Worm (Caenorhabditis elegans) whole organism, young adult: Measurements from ENCODE around the gene F09E5.8.

Experiments used
- B0035.1 ChIP-seq: sonication (generic microtip); optimal IDR thresholded peaks from 2 replicates; lab custom pipeline; 2016; ENCODE audit warnings: missing genetic modification characterization, mild to moderate bottlenecking, missing compliant biosample characterization, missing genotype, missing genetic modification reagents
- F57C9.4 ChIP-seq: sonication (generic microtip); optimal IDR thresholded peaks from 2 replicates; lab custom pipeline; 2017; ENCODE audit warnings: mild to moderate bottlenecking, missing genetic modification characterization, missing compliant biosample characterization
- T07F8.4 ChIP-seq: sonication (generic microtip); optimal IDR thresholded peaks from 2 replicates; lab custom pipeline; 2016; ENCODE audit warnings: mild to moderate bottlenecking, missing genetic modification characterization, moderate library complexity, missing compliant biosample characterization
- Y67H2A.10 ChIP-seq: fragments of 200-800 bp; sonication (Bioruptor generic); conservative IDR thresholded peaks from 2 replicates; pipeline ENCODE4 v1.3.6; 2022; ENCODE audit warnings: missing genetic modification reagents, missing genetic modification characterization, missing compliant biosample characterization
- akir-1 ChIP-seq: fragments of 200-800 bp; sonication (Bioruptor generic); optimal IDR thresholded peaks from 2 replicates; lab custom pipeline; 2018; ENCODE audit warnings: mild to moderate bottlenecking, missing genetic modification characterization, moderate library complexity, missing compliant biosample characterization
- bed-2 ChIP-seq: fragments of 200-800 bp; sonication (Bioruptor generic); IDR thresholded peaks from 2 replicates; pipeline ENCODE4 v1.3.6; 2022; ENCODE audit warnings: missing genetic modification reagents, missing genetic modification characterization, missing compliant biosample characterization
- ceh-100 ChIP-seq: fragments of 200-800 bp; sonication (Bioruptor generic); IDR thresholded peaks from 2 replicates; pipeline ENCODE4 v1.3.6; 2022; ENCODE audit warnings: missing genetic modification reagents, missing genetic modification characterization, missing compliant biosample characterization
- chd-7 ChIP-seq: sonication (generic microtip); optimal IDR thresholded peaks from 2 replicates; lab custom pipeline; 2016; ENCODE audit warnings: mild to moderate bottlenecking, missing genetic modification characterization, moderate library complexity, missing compliant biosample characterization
- efl-1 ChIP-seq: fragments of 150-350 bp; optimal IDR thresholded peaks from 2 replicates; lab custom pipeline; 2014; ENCODE audit warnings: missing biosample characterization, missing genetic modification reagents, missing genetic modification characterization
- ekl-4 ChIP-seq: fragments of 200-800 bp; sonication (Bioruptor generic); IDR thresholded peaks from 2 replicates; pipeline ENCODE4 v1.3.6; 2022; ENCODE audit warnings: missing genetic modification reagents, missing genetic modification characterization, missing compliant biosample characterization
- hmg-1.2 ChIP-seq: fragments of 200-800 bp; sonication (Bioruptor generic); IDR thresholded peaks from 2 replicates; pipeline ENCODE4 v1.3.6; 2022; ENCODE audit warnings: missing genetic modification reagents, missing genetic modification characterization, missing compliant biosample characterization
- let-607 ChIP-seq, 2 experiments: fragments of 200-800 bp in 1 of 2; sonication (Bioruptor generic) in 1 of 2; sonication (generic microtip) in 1 of 2; optimal IDR thresholded peaks; 2 replicates each; lab custom pipeline; 2016 to 2018; ENCODE audit warnings: mild to moderate bottlenecking in 2 of 2, missing compliant biosample characterization in 2 of 2, missing genetic modification characterization in 2 of 2, moderate library complexity in 2 of 2, missing genotype in 1 of 2
- lin-54 ChIP-seq: fragments of 200-800 bp; sonication (Bioruptor generic); optimal IDR thresholded peaks from 2 replicates; lab custom pipeline; 2018; ENCODE audit warnings: mild to moderate bottlenecking, missing genetic modification characterization, missing compliant biosample characterization
- lir-1 ChIP-seq: fragments of 200-800 bp; sonication (Bioruptor generic); conservative IDR thresholded peaks from 2 replicates; pipeline ENCODE4 v1.3.6; 2022; ENCODE audit warnings: missing genetic modification reagents, missing genetic modification characterization, missing compliant biosample characterization
- mes-4 ChIP-seq: sonication (generic microtip); optimal IDR thresholded peaks from 2 replicates; lab custom pipeline; 2016; ENCODE audit warnings: missing genotype, missing genetic modification characterization, missing compliant biosample characterization
- pha-4 ChIP-seq: fragments of 150-350 bp; sonication (generic microtip); optimal IDR thresholded peaks from 2 replicates; lab custom pipeline; 2014; ENCODE audit warnings: missing biosample characterization, missing genetic modification reagents, missing genetic modification characterization
- rpc-1 ChIP-seq, 2 experiments: fragments of 150-350 bp in 1 of 2; sonication (generic microtip) in 1 of 2; optimal IDR thresholded peaks; 2 replicates each; lab custom pipeline; 2014 to 2018; ENCODE audit warnings: missing biosample characterization in 1 of 2, missing genetic modification characterization in 1 of 2, missing genetic modification reagents in 1 of 2, missing genotype in 1 of 2
- snpc-1.1 ChIP-seq: sonication (generic microtip); optimal IDR thresholded peaks from 2 replicates; lab custom pipeline; 2017; ENCODE audit warnings: missing genetic modification characterization, mild to moderate bottlenecking, missing compliant biosample characterization, antibody characterized with exemption, moderate library complexity, missing genotype, missing genetic modification reagents; ENCODE audit not compliant: insufficient read depth
- snpc-1.3 ChIP-seq: sonication (generic microtip); optimal IDR thresholded peaks from 2 replicates; lab custom pipeline; 2017; ENCODE audit warnings: missing genetic modification characterization, mild to moderate bottlenecking, missing compliant biosample characterization, antibody characterized with exemption, moderate library complexity, missing genotype, missing genetic modification reagents; ENCODE audit not compliant: insufficient read depth
- ztf-26 ChIP-seq: sonication (generic microtip); optimal IDR thresholded peaks from 2 replicates; lab custom pipeline; 2017; ENCODE audit warnings: missing genetic modification characterization, missing compliant biosample characterization

The F09E5.8 gene

ce11 chrII:5389831-5390323, 39.4 kb downstream of the F09E5.8 start, which contains the start of gene ndx-6 (continued):
- TF ChIP-seq B0035.1 (tag; lab: Kevin White, UChicago) (no peak), ceh-100 (peak; percentile 60; the same call in 1 of the 2 replicates), chd-7 (tag; lab: Kevin White, UChicago) (no peak)

ce11 chrII:5391447-5391846, 41.0 kb downstream of the F09E5.8 start:
- TF ChIP-seq let-607 (tag; optimal IDR thresholded peaks at IDR 0.05; lab: Kevin White, UChicago) (no peak), lin-54 (GFP tag; lab: Kevin White, UChicago) (peak; percentile 25)
- TF ChIP-seq, all 124 proteins: peak for 1

- TF ChIP-seq ekl-4 (GFP tag; lab: Robert Waterston, UW) (no peak), lir-1 (no peak), ztf-26 (no peak), T07F8.4 (tag; lab: Kevin White, UChicago) (no peak), rpc-1 (optimal IDR thresholded peaks at IDR 0.05; lab: Kevin White, UChicago) (no peak), rpc-1 (tag; optimal IDR thresholded peaks at IDR 0.05; lab: Kevin White, UChicago) (no peak)
- TF ChIP-seq, all 124 proteins: peak for 0
Measured at ce11 chrII:5393090-5393489, 42.6 kb downstream of the F09E5.8 start, which contains the start of gene brap-2. brap-2 (minus strand) TSS chrII:5393190.

- no peak for TF ChIP-seq efl-1 (GFP tag; lab: Kevin White, UChicago)
- TF ChIP-seq Y67H2A.10, result no peak
- TF ChIP-seq mes-4 (tag; lab: Kevin White, UChicago), result no peak
- no peak for TF ChIP-seq akir-1 (GFP tag; lab: Kevin White, UChicago)
- TF ChIP-seq snpc-1.1, result no peak
- TF ChIP-seq bed-2 (GFP tag; lab: Robert Waterston, UW), result no peak
- TF ChIP-seq, all 124 proteins: peak for 0
Measured at ce11 chrII:5395594-5395993, 45.1 kb downstream of the F09E5.8 start, which contains the start of gene pink-1. pink-1 (minus strand) TSS chrII:5395694.

- no peak for TF ChIP-seq F57C9.4 (tag; lab: Kevin White, UChicago)
- peak; percentile 83; the same call in 1 of the 2 replicates for TF ChIP-seq hmg-1.2
Measured at ce11 chrII:5398779-5399178, 48.3 kb downstream of the F09E5.8 start, which contains the start of gene fbxl-3. fbxl-3 (minus strand) TSS chrII:5398902.

- TF ChIP-seq rpc-1 (optimal IDR thresholded peaks at IDR 0.05; lab: Kevin White, UChicago) (peak; percentile 14), rpc-1 (tag; optimal IDR thresholded peaks at IDR 0.05; lab: Kevin White, UChicago) (no peak), ceh-100 (no peak), pha-4 (peak; percentile 22), snpc-1.3 (peak; percentile 23)
Measured at ce11 chrII:5399201-5399600, 48.7 kb downstream of the F09E5.8 start, which contains the start of gene mog-5. mog-5 (plus strand) TSS chrII:5399538.
